Fruit fly (Drosophila melanogaster) Kc167 (cell line): ENCODE data around the gene CG13002.

Experiments used
- Myc ChIP-seq: fragments of >200 bp; optimal IDR thresholded peaks from 2 replicates; lab custom pipeline; 2017; ENCODE audit warnings: missing external identifiers
- h ChIP-seq: fragments of >200 bp; optimal IDR thresholded peaks from 3 replicates; lab custom pipeline; 2018; ENCODE audit warnings: missing external identifiers
- insv ChIP-seq: fragments of >200 bp; optimal IDR thresholded peaks from 3 replicates; lab custom pipeline; 2018; ENCODE audit warnings: missing external identifiers
- psq ChIP-seq: fragments of >200 bp; optimal IDR thresholded peaks from 2 replicates; lab custom pipeline; 2017; ENCODE audit warnings: missing external identifiers

dm6 chrX:16934430-16934829 is 44.8 kb downstream of the CG13002 start:
- TF ChIP-seq Myc (lab: Kevin White, UChicago) (no peak), psq (lab: Kevin White, UChicago) (no peak), h (no peak), insv (lab: Kevin White, UChicago) (no peak)
